Worm (Caenorhabditis elegans) whole organism, L3 larva: ENCODE measurements around the gene tre-2.

Experiments used
- aly-2 ChIP-seq: fragments of 150-350 bp; optimal IDR thresholded peaks from 2 replicates; lab custom pipeline; 2014; ENCODE audit warnings: missing biosample characterization, missing genetic modification characterization
- nhr-12 ChIP-seq: fragments of 150-350 bp; optimal IDR thresholded peaks from 2 replicates; lab custom pipeline; 2014; ENCODE audit warnings: missing biosample characterization, missing genetic modification characterization
- snpc-4 ChIP-seq: fragments of 150-350 bp; optimal IDR thresholded peaks from 2 replicates; lab custom pipeline; 2014; ENCODE audit warnings: missing biosample characterization, missing genetic modification characterization

DNA sequence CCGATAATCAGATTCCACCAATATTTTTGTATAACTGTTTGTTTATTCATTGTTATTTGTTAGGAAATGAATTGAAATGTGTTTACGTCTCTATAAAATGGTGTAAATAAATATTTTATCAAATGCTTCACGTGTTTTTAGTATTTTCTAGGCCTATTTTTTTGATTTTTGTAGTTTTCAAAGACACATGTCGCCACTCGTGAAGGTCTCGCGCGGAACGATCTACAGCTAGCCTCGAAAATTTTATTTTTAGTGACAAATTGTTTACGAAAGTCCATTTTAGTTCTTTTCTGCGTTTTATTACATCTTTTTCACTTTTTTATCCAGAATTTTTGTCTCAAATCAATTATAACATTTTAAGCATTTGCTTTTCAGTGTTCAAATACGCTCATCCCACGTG, 20.3 kb upstream of the tre-2 start, which contains the start of gene T22D1.5:
- no peak for TF ChIP-seq aly-2 (tag; lab: Kevin White, UChicago)
- TF ChIP-seq nhr-12, result no peak
- no peak for TF ChIP-seq snpc-4 (tag; lab: Kevin White, UChicago)
